ENCODE assay signal across 2 worm cellular contexts in genomic region chrV:5512559-5512958, ce11.
TF ChIP-seq lines count a peak whose summit lies in the region.

No protein-coding gene starts in this region.

TF ChIP-seq in whole organism, L1 larva, 84 proteins besides CTCF, POLR2A, EP300 and RAD21 (continued from another document):
- no peak for TF ChIP-seq unc-62 (GFP tag; optimal IDR thresholded peaks at IDR 0.05; lab: Kevin White, UChicago)
- TF ChIP-seq lin-35 (GFP tag; optimal IDR thresholded peaks at IDR 0.05; lab: Kevin White, UChicago): peak in 1 of 2 experiments; percentile 0
- TF ChIP-seq isw-1 (GFP tag; IDR thresholded peaks at IDR 0.05; lab: Robert Waterston, UW): no peak
- TF ChIP-seq nhr-237 (tag; optimal IDR thresholded peaks at IDR 0.05; lab: Kevin White, UChicago): no peak
- TF ChIP-seq unc-98 (GFP tag; IDR thresholded peaks at IDR 0.05; lab: Robert Waterston, UW): no peak
- TF ChIP-seq snu-23 (GFP tag; optimal IDR thresholded peaks at IDR 0.05; lab: Kevin White, UChicago): no peak
TF ChIP-seq in whole organism, L1 larva: peak in this region for 3.

TF ChIP-seq in whole organism, L4 larva, 104 proteins besides CTCF, POLR2A, EP300 and RAD21 (continued from another document):
- 0 out of 2 replicates have a peak, but pooled peaks have one; percentile 55 for TF ChIP-seq Y75B8A.6 (GFP tag; IDR thresholded peaks at IDR 0.05; lab: Robert Waterston, UW)
- TF ChIP-seq nhr-111 (GFP tag; optimal IDR thresholded peaks at IDR 0.05; lab: Kevin White, UChicago): no peak
- peak; percentile 40; the same call in 1 of the 2 replicates for TF ChIP-seq lin-1 (GFP tag; IDR thresholded peaks at IDR 0.05; lab: Robert Waterston, UW)
- peak; percentile 70 for TF ChIP-seq dve-1 (tag; optimal IDR thresholded peaks at IDR 0.05; lab: Kevin White, UChicago; ENCODE audit: insufficient read depth)
- peak; percentile 66 for TF ChIP-seq nhr-48 (tag; optimal IDR thresholded peaks at IDR 0.05; lab: Kevin White, UChicago)
